Fruit fly (Drosophila melanogaster) whole organism, embryonic: ENCODE measurements around the gene Ocrl.

ENCODE experiments used
- Atf-2 ChIP-seq: fragments of 200-800 bp; sonication (Bioruptor generic); optimal IDR thresholded peaks from 2 replicates; lab custom pipeline; 2016; ENCODE audit warnings: missing biosample characterization, missing genetic modification characterization
- BtbVII ChIP-seq: fragments of 200-800 bp; sonication (Bioruptor generic); optimal IDR thresholded peaks from 3 replicates; lab custom pipeline; 2017; ENCODE audit warnings: missing biosample characterization, mild to moderate bottlenecking, missing genetic modification characterization
- CG10321 ChIP-seq: fragments of 200-800 bp; sonication (Bioruptor generic); IDR thresholded peaks from 2 replicates; pipeline ENCODE4 v1.3.6; 2022; ENCODE audit warnings: missing biosample characterization, missing genetic modification characterization
- CG10366 ChIP-seq: fragments of 200-800 bp; sonication (Bioruptor generic); IDR thresholded peaks from 2 replicates; pipeline ENCODE4 v1.3.6; 2022; ENCODE audit warnings: missing biosample characterization, missing genetic modification characterization
- CG10543 ChIP-seq: fragments of 200-800 bp; sonication (Bioruptor generic); optimal IDR thresholded peaks from 3 replicates; lab custom pipeline; 2017; ENCODE audit warnings: missing biosample characterization, mild to moderate bottlenecking, missing genetic modification characterization, moderate library complexity
- CG10654 ChIP-seq: fragments of 200-800 bp; sonication (Bioruptor generic); optimal IDR thresholded peaks from 2 replicates; lab custom pipeline; 2016; ENCODE audit warnings: missing biosample characterization, missing genetic modification characterization
- CG12104 ChIP-seq: fragments of 200-800 bp; sonication (Bioruptor generic); optimal IDR thresholded peaks from 3 replicates; lab custom pipeline; 2016; ENCODE audit warnings: missing biosample characterization, missing genetic modification characterization
- CG13287 ChIP-seq: fragments of 200-800 bp; sonication (Bioruptor generic); IDR thresholded peaks from 2 replicates; pipeline ENCODE4 v1.3.6; 2022; ENCODE audit warnings: missing biosample characterization, missing genetic modification characterization; ENCODE audit not compliant: partially characterized antibody
- CG15696 ChIP-seq: fragments of 200-800 bp; sonication (Bioruptor generic); optimal IDR thresholded peaks from 2 replicates; lab custom pipeline; 2019; ENCODE audit warnings: missing biosample characterization, mild to moderate bottlenecking, missing genetic modification characterization, moderate library complexity
- CG16813 ChIP-seq: fragments of 200-800 bp; sonication (Bioruptor generic); IDR thresholded peaks from 3 replicates; pipeline ENCODE4 v1.3.6; 2022; ENCODE audit warnings: missing biosample characterization, missing genetic modification characterization; ENCODE audit not compliant: partially characterized antibody
- CG16815 ChIP-seq: fragments of 200-800 bp; sonication (Bioruptor generic); optimal IDR thresholded peaks from 3 replicates; lab custom pipeline; 2017; ENCODE audit warnings: missing biosample characterization, mild to moderate bottlenecking, missing genetic modification characterization
- CG16863 ChIP-seq: fragments of 200-800 bp; sonication (Bioruptor generic); optimal IDR thresholded peaks from 3 replicates; lab custom pipeline; 2016; ENCODE audit warnings: missing biosample characterization, missing genetic modification characterization
- CG18619 ChIP-seq: fragments of 200-800 bp; sonication (Bioruptor generic); optimal IDR thresholded peaks from 3 replicates; lab custom pipeline; 2017; ENCODE audit warnings: missing biosample characterization, mild to moderate bottlenecking, missing genetic modification characterization
- CG2116 ChIP-seq: fragments of 200-800 bp; sonication (Bioruptor generic); optimal IDR thresholded peaks from 3 replicates; lab custom pipeline; 2018; ENCODE audit warnings: missing biosample characterization, mild to moderate bottlenecking, missing genetic modification characterization
- CG2875 ChIP-seq: fragments of 200-800 bp; sonication (Bioruptor generic); optimal IDR thresholded peaks from 2 replicates; lab custom pipeline; 2017; ENCODE audit warnings: missing biosample characterization, mild to moderate bottlenecking, missing genetic modification characterization, missing genetic modification reagents
- CG32767 ChIP-seq: fragments of 200-800 bp; sonication (Bioruptor generic); IDR thresholded peaks from 2 replicates; pipeline ENCODE4 v1.3.6; 2022; ENCODE audit warnings: missing biosample characterization, missing genetic modification characterization
- CG32772 ChIP-seq: fragments of 200-800 bp; sonication (Bioruptor generic); IDR thresholded peaks from 2 replicates; pipeline ENCODE4 v1.3.6; 2022; ENCODE audit warnings: missing biosample characterization, missing genetic modification characterization
- CG33213 ChIP-seq: fragments of 200-800 bp; sonication (Bioruptor generic); optimal IDR thresholded peaks from 3 replicates; lab custom pipeline; 2016; ENCODE audit warnings: missing biosample characterization, missing genetic modification characterization
- CG34422 ChIP-seq: fragments of 200-800 bp; sonication (Bioruptor generic); IDR thresholded peaks from 3 replicates; pipeline ENCODE4 v1.3.6; 2022; ENCODE audit warnings: missing biosample characterization, missing genetic modification characterization
- CG6854 ChIP-seq: fragments of 200-800 bp; sonication (Bioruptor generic); optimal IDR thresholded peaks from 3 replicates; lab custom pipeline; 2017; ENCODE audit warnings: missing biosample characterization, mild to moderate bottlenecking, missing genetic modification characterization
- CG7271 ChIP-seq: fragments of 200-800 bp; sonication (Bioruptor generic); optimal IDR thresholded peaks from 2 replicates; lab custom pipeline; 2018; ENCODE audit warnings: missing biosample characterization, mild to moderate bottlenecking, missing genetic modification characterization, moderate library complexity
- CG8944 ChIP-seq: fragments of 200-800 bp; sonication (Bioruptor generic); optimal IDR thresholded peaks from 3 replicates; lab custom pipeline; 2016; ENCODE audit warnings: missing biosample characterization, missing genetic modification characterization
- CG9437 ChIP-seq: fragments of 200-800 bp; sonication (Bioruptor generic); optimal IDR thresholded peaks from 2 replicates; lab custom pipeline; 2018; ENCODE audit warnings: missing biosample characterization, mild to moderate bottlenecking, missing genetic modification characterization
- CoRest ChIP-seq: fragments of 200-800 bp; sonication (Bioruptor generic); optimal IDR thresholded peaks from 3 replicates; lab custom pipeline; 2018; ENCODE audit warnings: missing biosample characterization, mild to moderate bottlenecking, missing genetic modification characterization, moderate library complexity
- D19B ChIP-seq: fragments of 200-800 bp; sonication (Bioruptor generic); optimal IDR thresholded peaks from 2 replicates; lab custom pipeline; 2017; ENCODE audit warnings: missing biosample characterization, mild to moderate bottlenecking, missing genetic modification characterization
- Dbx ChIP-seq: fragments of 200-800 bp; sonication (Bioruptor generic); IDR thresholded peaks from 3 replicates; pipeline ENCODE4 v1.3.6; 2022; ENCODE audit warnings: missing biosample characterization, missing genetic modification characterization
- Gug ChIP-seq: fragments of 200-800 bp; sonication (Bioruptor generic); IDR thresholded peaks from 4 replicates; pipeline ENCODE4 v1.3.6; 2022; ENCODE audit warnings: missing biosample characterization, missing genetic modification characterization
- Jarid2 ChIP-seq: fragments of 200-800 bp; sonication (Bioruptor generic); optimal IDR thresholded peaks from 3 replicates; lab custom pipeline; 2017; ENCODE audit warnings: mild to moderate bottlenecking, missing biosample characterization, missing genetic modification reagents, missing genetic modification characterization
- Lhr ChIP-seq: fragments of 200-800 bp; sonication (Bioruptor generic); optimal IDR thresholded peaks from 3 replicates; lab custom pipeline; 2017; ENCODE audit warnings: mild to moderate bottlenecking, missing biosample characterization, missing genetic modification reagents, missing genetic modification characterization
- Nf-YC ChIP-seq: fragments of 200-800 bp; optimal IDR thresholded peaks from 3 replicates; lab custom pipeline; 2019; ENCODE audit warnings: missing biosample characterization, mild to moderate bottlenecking, missing genetic modification characterization, moderate library complexity
- Oli ChIP-seq: fragments of 200-800 bp; sonication (Bioruptor generic); optimal IDR thresholded peaks from 2 replicates; lab custom pipeline; 2018; ENCODE audit warnings: missing biosample characterization, mild to moderate bottlenecking, missing genetic modification characterization, moderate library complexity
- Pdp1 ChIP-seq, 2 experiments: fragments of 200-800 bp; sonication (Bioruptor generic); optimal IDR thresholded peaks; 3 replicates each; lab custom pipeline; 2016; ENCODE audit warnings: missing biosample characterization in 2 of 2, missing genetic modification characterization in 2 of 2, mild to moderate bottlenecking in 1 of 2, moderate library complexity in 1 of 2
- Poxn ChIP-seq: fragments of 200-800 bp; sonication (Bioruptor generic); IDR thresholded peaks from 2 replicates; pipeline ENCODE4 v1.3.6; 2022; ENCODE audit warnings: missing biosample characterization, missing genetic modification characterization
- Usf ChIP-seq: fragments of 200-800 bp; sonication (Bioruptor generic); optimal IDR thresholded peaks from 2 replicates; lab custom pipeline; 2017; ENCODE audit warnings: missing genotype, missing biosample characterization, missing genetic modification characterization
- ab ChIP-seq: fragments of 200-800 bp; sonication (Bioruptor generic); optimal IDR thresholded peaks from 2 replicates; lab custom pipeline; 2016; ENCODE audit warnings: missing biosample characterization, missing genetic modification characterization
- ato ChIP-seq: fragments of 200-800 bp; sonication (Bioruptor generic); IDR thresholded peaks from 2 replicates; pipeline ENCODE4 v1.3.6; 2022; ENCODE audit warnings: missing biosample characterization, missing genetic modification characterization; ENCODE audit not compliant: partially characterized antibody
- bbx ChIP-seq: fragments of 200-800 bp; sonication (Bioruptor generic); IDR thresholded peaks from 2 replicates; pipeline ENCODE4 v1.3.6; 2022; ENCODE audit warnings: missing biosample characterization, missing genetic modification characterization; ENCODE audit not compliant: partially characterized antibody
- bsh ChIP-seq, 2 experiments: fragments of 200-800 bp; sonication (Bioruptor generic); optimal IDR thresholded peaks; 2 replicates each; lab custom pipeline; 2017 to 2018; ENCODE audit warnings: mild to moderate bottlenecking in 2 of 2, missing biosample characterization in 2 of 2, missing genetic modification characterization in 2 of 2, moderate library complexity in 1 of 2
- ci ChIP-seq: fragments of 200-800 bp; sonication (Bioruptor generic); IDR thresholded peaks from 3 replicates; pipeline ENCODE4 v1.3.6; 2022; ENCODE audit warnings: missing biosample characterization, missing genetic modification characterization
- dan ChIP-seq: fragments of 200-800 bp; sonication (Bioruptor generic); IDR thresholded peaks from 2 replicates; pipeline ENCODE4 v1.3.6; 2022; ENCODE audit warnings: missing biosample characterization, missing genetic modification characterization
- dati ChIP-seq: fragments of 200-800 bp; sonication (Bioruptor generic); IDR thresholded peaks from 2 replicates; pipeline ENCODE4 v1.3.6; 2022; ENCODE audit warnings: missing biosample characterization, missing genetic modification characterization
- dimm ChIP-seq: fragments of 200-800 bp; sonication (Bioruptor generic); IDR thresholded peaks from 2 replicates; pipeline ENCODE4 v1.3.6; 2022; ENCODE audit warnings: missing biosample characterization, missing genetic modification characterization
- exex ChIP-seq: fragments of 200-800 bp; sonication (Bioruptor generic); optimal IDR thresholded peaks from 4 replicates; lab custom pipeline; 2018; ENCODE audit warnings: missing biosample characterization, mild to moderate bottlenecking, missing genetic modification characterization, moderate library complexity
- ham ChIP-seq: fragments of 200-800 bp; sonication (Bioruptor generic); IDR thresholded peaks from 2 replicates; pipeline ENCODE4 v1.3.6; 2022; ENCODE audit warnings: missing biosample characterization, missing genetic modification characterization
- lilli ChIP-seq: fragments of 200-800 bp; sonication (Bioruptor generic); optimal IDR thresholded peaks from 3 replicates; lab custom pipeline; 2016; ENCODE audit warnings: missing biosample characterization, missing genetic modification characterization
- nom ChIP-seq: fragments of 200-800 bp; sonication (Bioruptor generic); optimal IDR thresholded peaks from 2 replicates; lab custom pipeline; 2017; ENCODE audit warnings: missing biosample characterization, missing genetic modification characterization, mild to moderate bottlenecking, moderate library complexity, missing genetic modification reagents
- sima ChIP-seq: fragments of 200-800 bp; sonication (Bioruptor generic); optimal IDR thresholded peaks from 2 replicates; lab custom pipeline; 2016; ENCODE audit warnings: missing biosample characterization, missing genetic modification characterization
- tna ChIP-seq: fragments of 200-800 bp; sonication (Bioruptor generic); IDR thresholded peaks from 2 replicates; pipeline ENCODE4 v1.3.6; 2022; ENCODE audit warnings: missing biosample characterization, missing genetic modification characterization; ENCODE audit not compliant: partially characterized antibody
- ttk ChIP-seq: fragments of 200-800 bp; sonication (Bioruptor generic); IDR thresholded peaks from 2 replicates; pipeline ENCODE4 v2.1.2; 2022; ENCODE audit warnings: missing biosample characterization, missing genetic modification characterization

Ocrl gene

DNA sequence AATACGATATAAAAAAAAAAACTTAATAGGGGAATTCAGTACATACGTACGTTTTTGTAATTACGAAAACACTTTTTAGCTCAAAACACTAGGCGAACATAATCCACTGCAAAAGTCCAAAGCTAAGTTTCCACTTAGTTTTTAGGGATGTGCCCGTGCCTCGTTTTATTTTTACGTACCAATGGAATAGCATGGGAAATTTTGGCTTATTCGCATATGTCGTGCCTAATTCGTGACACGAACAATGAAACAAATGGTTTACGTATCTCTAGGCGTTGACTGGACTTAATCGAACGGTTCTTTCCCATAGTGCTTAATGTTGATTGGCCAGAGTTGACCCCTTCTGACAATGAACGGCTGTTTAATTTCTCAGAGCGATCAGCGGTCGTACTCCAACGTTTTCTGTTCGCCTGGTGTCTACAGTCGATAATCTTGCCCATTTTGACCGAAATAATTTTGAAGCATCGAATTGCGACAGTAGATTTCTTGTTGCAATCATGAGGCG lies 43.1 kb upstream of the Ocrl start, which contains the start of gene CG14818 (continued):
- TF ChIP-seq CG34422 (GFP tag; lab: Robert Waterston, UW), result peak; percentile 48; the same call in 1 of the 3 replicates
- TF ChIP-seq Usf, result peak; percentile 9
- peak; percentile 26 for TF ChIP-seq D19B (GFP tag; lab: Kevin White, UChicago)
- peak; percentile 36 to 63 for TF ChIP-seq Pdp1 (GFP tag; optimal IDR thresholded peaks at IDR 0.05; lab: Kevin White, UChicago)
- peak; percentile 49 for TF ChIP-seq CG18619 (GFP tag; lab: Kevin White, UChicago)
- TF ChIP-seq Lhr (GFP tag; lab: Kevin White, UChicago), result peak; percentile 56
- no peak for TF ChIP-seq CG32767
- TF ChIP-seq tna, result peak; percentile 53; the same call in 1 of the 2 replicates
- TF ChIP-seq bbx (GFP tag; lab: Robert Waterston, UW), result peak; percentile 74
- TF ChIP-seq dimm (GFP tag; lab: Robert Waterston, UW), result no peak
- peak; percentile 87 for TF ChIP-seq CG13287 (GFP tag; lab: Robert Waterston, UW)
- TF ChIP-seq Poxn, result no peak
- no peak for TF ChIP-seq CG7271
- TF ChIP-seq CG10543 (GFP tag; lab: Kevin White, UChicago), result peak; percentile 72
- TF ChIP-seq ato, result peak; percentile 46; the same call in 1 of the 2 replicates
- peak; percentile 72 for TF ChIP-seq CG32772
- TF ChIP-seq CG10366 (GFP tag; lab: Robert Waterston, UW), result peak; percentile 46
- no peak for TF ChIP-seq CG2875
- peak; percentile 72 for TF ChIP-seq lilli (GFP tag; lab: Kevin White, UChicago)
- TF ChIP-seq CG9437 (GFP tag; lab: Kevin White, UChicago), result peak; percentile 83
- peak; percentile 34 for TF ChIP-seq Oli
- TF ChIP-seq dan (GFP tag; lab: Robert Waterston, UW), result no peak
- peak; percentile 67; the same call in 3 of the 4 replicates for TF ChIP-seq Gug
- TF ChIP-seq BtbVII (GFP tag; lab: Kevin White, UChicago), result peak; percentile 25
- peak; percentile 90 for TF ChIP-seq Nf-YC
- TF ChIP-seq CG16863 (GFP tag; lab: Kevin White, UChicago), result peak; percentile 56
- TF ChIP-seq exex (tag; lab: Kevin White, UChicago), result no peak
- no peak for TF ChIP-seq CG12104 (GFP tag; lab: Kevin White, UChicago)
- peak; percentile 53 for TF ChIP-seq ab (GFP tag; lab: Kevin White, UChicago)
- TF ChIP-seq CG33213, result peak; percentile 70
- TF ChIP-seq Jarid2 (GFP tag; lab: Kevin White, UChicago), result no peak
- no peak for TF ChIP-seq ham (GFP tag; lab: Robert Waterston, UW)
- peak; percentile 72 for TF ChIP-seq Dbx (GFP tag; lab: Robert Waterston, UW)
- 0 out of 2 replicates have a peak, but pooled peaks have one; percentile 19 for TF ChIP-seq ttk (GFP tag; lab: Robert Waterston, UW)
- no peak for TF ChIP-seq CG6854 (GFP tag; lab: Kevin White, UChicago)
- peak; percentile 53 for TF ChIP-seq Atf-2 (GFP tag; lab: Kevin White, UChicago)
- TF ChIP-seq CG10654 (GFP tag; lab: Kevin White, UChicago), result peak; percentile 55
- no peak for TF ChIP-seq nom (GFP tag; lab: Kevin White, UChicago)
- TF ChIP-seq CG10321, result 0 out of 2 replicates have a peak, but pooled peaks have one; percentile 15
- peak; percentile 17 for TF ChIP-seq CG16815
- TF ChIP-seq CoRest (tag; lab: Kevin White, UChicago), result peak; percentile 66
- TF ChIP-seq dati (GFP tag; lab: Robert Waterston, UW), result no peak
- peak; percentile 88 for TF ChIP-seq CG16813 (GFP tag; lab: Robert Waterston, UW)
- peak; percentile 70 for TF ChIP-seq CG8944
- no peak for TF ChIP-seq sima
- TF ChIP-seq CG2116, result peak; percentile 4
- TF ChIP-seq ci (GFP tag; lab: Robert Waterston, UW), result peak; percentile 81
- peak in 1 of 2 experiments; percentile 62 for TF ChIP-seq bsh (GFP tag; optimal IDR thresholded peaks at IDR 0.05; lab: Kevin White, UChicago)
- peak; percentile 61 for TF ChIP-seq CG15696 (tag; lab: Kevin White, UChicago)
